Worm (Caenorhabditis elegans): Measurements from ENCODE around the gene dolk-1.

- TF ChIP-seq dao-5 (tag; optimal IDR thresholded peaks at IDR 0.05): no peak
- no peak for TF ChIP-seq him-1 (tag; optimal IDR thresholded peaks at IDR 0.05)
Measured at ce11 chrIII:11937911-11938310, 4.5 kb upstream of the dolk-1 start.
